Worm (Caenorhabditis elegans) whole organism, young adult: Measurements from ENCODE around the gene apd-3.

Source experiments
- B0019.2 ChIP-seq: fragments of 200-800 bp; sonication (Bioruptor generic); conservative IDR thresholded peaks from 2 replicates; pipeline ENCODE4 v1.3.6; 2022; ENCODE audit warnings: missing genetic modification reagents, missing genetic modification characterization, missing compliant biosample characterization
- D2030.7 ChIP-seq: fragments of 200-800 bp; sonication (Bioruptor generic); IDR thresholded peaks from 2 replicates; pipeline ENCODE4 v1.3.6; 2022; ENCODE audit warnings: missing genetic modification reagents, missing genetic modification characterization, missing compliant biosample characterization
- F22D6.2 ChIP-seq: sonication (generic microtip); optimal IDR thresholded peaks from 2 replicates; lab custom pipeline; 2016; ENCODE audit warnings: mild to moderate bottlenecking, missing genetic modification characterization, missing compliant biosample characterization
- F33H1.4 ChIP-seq: fragments of 200-800 bp; sonication (Bioruptor generic); IDR thresholded peaks from 2 replicates; pipeline ENCODE4 v1.3.6; 2022; ENCODE audit warnings: missing genetic modification reagents, missing genetic modification characterization, missing compliant biosample characterization
- K12H6.12 ChIP-seq: fragments of 200-800 bp; sonication (Bioruptor generic); optimal IDR thresholded peaks from 2 replicates; lab custom pipeline; 2018; ENCODE audit warnings: mild to moderate bottlenecking, missing genetic modification characterization, missing compliant biosample characterization
- Y95B8A.8 ChIP-seq: fragments of 200-800 bp; sonication (Bioruptor generic); IDR thresholded peaks from 2 replicates; pipeline ENCODE4 v1.3.6; 2022; ENCODE audit warnings: missing genetic modification reagents, missing genetic modification characterization, missing compliant biosample characterization
- ama-1 ChIP-seq, 3 experiments: fragments of 150-350 bp in 1 of 3; sonication (generic microtip) in 2 of 3; optimal IDR thresholded peaks; 2 replicates each; lab custom pipeline; 2014 to 2018; ENCODE audit warnings: missing biosample characterization in 2 of 3, missing genetic modification characterization in 2 of 3, missing genetic modification reagents in 2 of 3
- atf-7 ChIP-seq: sonication (generic microtip); optimal IDR thresholded peaks from 2 replicates; lab custom pipeline; 2017; ENCODE audit warnings: mild to moderate bottlenecking, missing genetic modification characterization, missing compliant biosample characterization
- attf-3 ChIP-seq: fragments of 200-800 bp; sonication (Bioruptor generic); conservative IDR thresholded peaks from 2 replicates; pipeline ENCODE4 v1.3.6; 2022; ENCODE audit warnings: missing genetic modification reagents, missing genetic modification characterization, missing compliant biosample characterization
- ceh-100 ChIP-seq: fragments of 200-800 bp; sonication (Bioruptor generic); IDR thresholded peaks from 2 replicates; pipeline ENCODE4 v1.3.6; 2022; ENCODE audit warnings: missing genetic modification reagents, missing genetic modification characterization, missing compliant biosample characterization
- ceh-40 ChIP-seq: fragments of 200-800 bp; sonication (Bioruptor generic); IDR thresholded peaks from 2 replicates; pipeline ENCODE4 v1.3.6; 2022; ENCODE audit warnings: missing genetic modification characterization, missing compliant biosample characterization
- ceh-79 ChIP-seq: sonication (generic microtip); optimal IDR thresholded peaks from 2 replicates; lab custom pipeline; 2017; ENCODE audit warnings: mild to moderate bottlenecking, missing genetic modification characterization, missing compliant biosample characterization
- ceh-91 ChIP-seq: fragments of 200-800 bp; sonication (Bioruptor generic); IDR thresholded peaks from 2 replicates; pipeline ENCODE4 v1.3.6; 2022; ENCODE audit warnings: missing genetic modification reagents, missing genetic modification characterization, missing compliant biosample characterization
- efl-1 ChIP-seq: fragments of 150-350 bp; optimal IDR thresholded peaks from 2 replicates; lab custom pipeline; 2014; ENCODE audit warnings: missing biosample characterization, missing genetic modification reagents, missing genetic modification characterization
- him-1 ChIP-seq: sonication (generic microtip); optimal IDR thresholded peaks from 2 replicates; lab custom pipeline; 2016; ENCODE audit warnings: missing genotype, missing genetic modification reagents, missing genetic modification characterization, missing compliant biosample characterization
- hlh-12 ChIP-seq: sonication (generic microtip); optimal IDR thresholded peaks from 2 replicates; lab custom pipeline; 2016; ENCODE audit warnings: missing genetic modification characterization, missing compliant biosample characterization
- hmg-20 ChIP-seq: fragments of 200-800 bp; sonication (Bioruptor generic); IDR thresholded peaks from 2 replicates; pipeline ENCODE4 v1.3.6; 2022; ENCODE audit warnings: missing genetic modification reagents, missing genetic modification characterization, missing compliant biosample characterization
- lin-54 ChIP-seq: fragments of 200-800 bp; sonication (Bioruptor generic); optimal IDR thresholded peaks from 2 replicates; lab custom pipeline; 2018; ENCODE audit warnings: mild to moderate bottlenecking, missing genetic modification characterization, missing compliant biosample characterization
- lsl-1 ChIP-seq: fragments of 200-800 bp; sonication (Bioruptor generic); optimal IDR thresholded peaks from 2 replicates; lab custom pipeline; 2018; ENCODE audit warnings: mild to moderate bottlenecking, missing genetic modification characterization, moderate library complexity, missing compliant biosample characterization
- madf-10 ChIP-seq: sonication (generic microtip); optimal IDR thresholded peaks from 2 replicates; lab custom pipeline; 2016; ENCODE audit warnings: mild to moderate bottlenecking, missing genetic modification characterization, missing compliant biosample characterization
- madf-6 ChIP-seq: fragments of 200-800 bp; sonication (Bioruptor generic); IDR thresholded peaks from 2 replicates; pipeline ENCODE4 v1.3.6; 2022; ENCODE audit warnings: missing genetic modification reagents, missing genetic modification characterization, missing compliant biosample characterization
- madf-8 ChIP-seq: fragments of 200-800 bp; sonication (Bioruptor generic); conservative IDR thresholded peaks from 2 replicates; pipeline ENCODE4 v1.3.6; 2022; ENCODE audit warnings: missing genetic modification reagents, missing genetic modification characterization, missing compliant biosample characterization
- mcd-1 ChIP-seq: fragments of 200-800 bp; sonication (Bioruptor generic); IDR thresholded peaks from 2 replicates; pipeline ENCODE4 v1.3.6; 2022; ENCODE audit warnings: missing genetic modification reagents, missing genetic modification characterization, missing compliant biosample characterization
- mel-28 ChIP-seq: sonication (generic microtip); optimal IDR thresholded peaks from 2 replicates; lab custom pipeline; 2016; ENCODE audit warnings: borderline replicate concordance, mild to moderate bottlenecking, missing genetic modification characterization, missing compliant biosample characterization
- mes-4 ChIP-seq: sonication (generic microtip); optimal IDR thresholded peaks from 2 replicates; lab custom pipeline; 2016; ENCODE audit warnings: missing genotype, missing genetic modification characterization, missing compliant biosample characterization
- snpc-1.3 ChIP-seq: sonication (generic microtip); optimal IDR thresholded peaks from 2 replicates; lab custom pipeline; 2017; ENCODE audit warnings: missing genetic modification characterization, mild to moderate bottlenecking, missing compliant biosample characterization, antibody characterized with exemption, moderate library complexity, missing genotype, missing genetic modification reagents; ENCODE audit not compliant: insufficient read depth
- snpc-3.4 ChIP-seq: sonication (generic microtip); optimal IDR thresholded peaks from 2 replicates; lab custom pipeline; 2017; ENCODE audit warnings: missing genetic modification characterization, mild to moderate bottlenecking, missing compliant biosample characterization, antibody characterized with exemption, moderate library complexity, missing genotype, missing genetic modification reagents
- xnd-1 ChIP-seq: sonication (generic microtip); optimal IDR thresholded peaks from 2 replicates; lab custom pipeline; 2016; ENCODE audit warnings: missing genotype, missing genetic modification reagents, missing genetic modification characterization, missing compliant biosample characterization
- ztf-22 ChIP-seq: fragments of 200-800 bp; sonication (Bioruptor generic); optimal IDR thresholded peaks from 2 replicates; lab custom pipeline; 2018; ENCODE audit warnings: mild to moderate bottlenecking, missing genetic modification characterization, moderate library complexity, missing compliant biosample characterization
- ztf-28 ChIP-seq: fragments of 200-800 bp; sonication (Bioruptor generic); IDR thresholded peaks from 2 replicates; pipeline ENCODE4 v1.3.6; 2022; ENCODE audit warnings: missing genetic modification reagents, missing genetic modification characterization, missing compliant biosample characterization
- ztf-6 ChIP-seq: fragments of 200-800 bp; sonication (Bioruptor generic); IDR thresholded peaks from 2 replicates; pipeline ENCODE4 v1.3.6; 2022; ENCODE audit warnings: missing genetic modification reagents, missing genetic modification characterization, missing compliant biosample characterization

apd-3 gene

DNA sequence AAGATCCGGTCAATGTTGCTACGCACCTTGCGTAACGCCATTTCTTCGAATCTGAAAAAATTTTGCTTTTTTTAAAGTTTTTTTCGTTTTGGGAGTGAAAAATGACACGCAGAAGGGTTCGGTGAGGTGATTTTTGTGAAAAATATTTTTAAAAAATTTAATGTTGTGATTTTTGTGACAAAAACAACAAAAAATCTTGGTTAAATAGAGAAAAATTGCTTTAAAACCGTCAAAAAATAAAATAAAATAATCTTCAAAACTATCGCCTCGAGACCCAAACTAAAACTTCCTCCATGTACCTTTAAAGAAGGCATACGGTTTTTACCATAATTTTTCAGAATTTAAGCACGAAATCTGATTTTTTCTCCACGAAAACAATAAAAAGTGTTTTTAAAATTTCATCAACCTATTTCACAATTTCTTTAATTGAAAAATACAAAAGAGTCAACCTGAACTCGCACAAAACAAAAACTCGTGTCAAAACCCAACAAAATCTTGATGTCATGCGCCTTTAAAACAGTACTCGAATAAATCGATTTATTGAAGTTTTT is at the start of gene apd-3:
Gene apd-3, minus strand, starts transcription at position 51 of the 551 bp plus-strand sequence.
- TF ChIP-seq ceh-91 (GFP tag; lab: Robert Waterston, UW) (0 out of 2 replicates have a peak, but pooled peaks have one; percentile 38), xnd-1 (tag; lab: Kevin White, UChicago) (peak; percentile 97), F22D6.2 (no peak), snpc-3.4 (peak; percentile 10), ama-1 (optimal IDR thresholded peaks at IDR 0.05; lab: Kevin White, UChicago) (no peak), ama-1 (GFP tag; optimal IDR thresholded peaks at IDR 0.05; lab: Kevin White, UChicago) (no peak), madf-6 (GFP tag; lab: Robert Waterston, UW) (peak; percentile 95), D2030.7 (GFP tag; lab: Robert Waterston, UW) (peak; percentile 58), lsl-1 (peak; percentile 98), atf-7 (tag; lab: Kevin White, UChicago) (no peak), lin-54 (GFP tag; lab: Kevin White, UChicago) (peak; percentile 4), ceh-100 (GFP tag; lab: Robert Waterston, UW) (no peak), attf-3 (GFP tag; lab: Robert Waterston, UW) (no peak), F33H1.4 (GFP tag; lab: Robert Waterston, UW) (peak; percentile 93), madf-8 (GFP tag; lab: Robert Waterston, UW) (peak; percentile 82), mcd-1 (peak; percentile 32; the same call in 1 of the 2 replicates), snpc-1.3 (tag; lab: Kevin White, UChicago) (peak; percentile 19), efl-1 (GFP tag; lab: Kevin White, UChicago) (peak; percentile 27), ceh-79 (tag; lab: Kevin White, UChicago) (no peak)

DNA sequence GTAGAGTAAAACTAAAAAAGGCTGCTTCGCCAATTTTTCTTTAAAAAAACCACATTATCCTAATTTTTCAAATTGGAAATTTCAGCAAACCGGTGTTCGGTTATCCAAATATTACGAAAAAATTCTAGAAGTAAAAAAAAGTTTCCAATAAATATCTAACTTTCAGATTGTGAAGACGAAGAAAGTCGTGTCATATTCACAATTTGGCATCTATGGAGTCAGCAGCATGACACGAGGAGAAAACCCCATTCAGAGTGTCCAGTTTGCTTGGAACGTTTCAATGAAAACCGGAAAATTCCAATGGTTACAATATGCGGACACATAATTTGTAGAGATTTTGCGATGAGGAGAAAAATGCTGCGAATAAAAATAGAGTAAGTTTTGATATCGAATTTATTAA is 49.1 kb upstream of the apd-3 start, which contains the start of gene Y49F6A.12:
Gene Y49F6A.12, plus strand, starts transcription at position 301 of the 400 bp plus-strand sequence.
- no peak for TF ChIP-seq hmg-20 (GFP tag; lab: Robert Waterston, UW)
- TF ChIP-seq K12H6.12, result no peak
- no peak for TF ChIP-seq attf-3 (GFP tag; lab: Robert Waterston, UW)
- TF ChIP-seq mes-4 (tag; lab: Kevin White, UChicago), result no peak
- no peak for TF ChIP-seq madf-10 (tag; lab: Kevin White, UChicago)
- no peak for TF ChIP-seq B0019.2
- no peak for TF ChIP-seq ama-1 (optimal IDR thresholded peaks at IDR 0.05; lab: Kevin White, UChicago)
- no peak for TF ChIP-seq ama-1 (GFP tag; optimal IDR thresholded peaks at IDR 0.05; lab: Kevin White, UChicago)
- TF ChIP-seq ztf-6 (GFP tag; lab: Robert Waterston, UW), result no peak
- no peak for TF ChIP-seq snpc-3.4
- no peak for TF ChIP-seq efl-1 (GFP tag; lab: Kevin White, UChicago)
- TF ChIP-seq ztf-22 (GFP tag; lab: Kevin White, UChicago), result no peak
- TF ChIP-seq ztf-28 (GFP tag; lab: Robert Waterston, UW), result no peak
- no peak for TF ChIP-seq ceh-91 (GFP tag; lab: Robert Waterston, UW)
- TF ChIP-seq him-1 (tag; lab: Kevin White, UChicago), result no peak
- no peak for TF ChIP-seq ceh-40
- no peak for TF ChIP-seq Y95B8A.8 (GFP tag; lab: Robert Waterston, UW)
- TF ChIP-seq, all 124 proteins: peak for 0

DNA sequence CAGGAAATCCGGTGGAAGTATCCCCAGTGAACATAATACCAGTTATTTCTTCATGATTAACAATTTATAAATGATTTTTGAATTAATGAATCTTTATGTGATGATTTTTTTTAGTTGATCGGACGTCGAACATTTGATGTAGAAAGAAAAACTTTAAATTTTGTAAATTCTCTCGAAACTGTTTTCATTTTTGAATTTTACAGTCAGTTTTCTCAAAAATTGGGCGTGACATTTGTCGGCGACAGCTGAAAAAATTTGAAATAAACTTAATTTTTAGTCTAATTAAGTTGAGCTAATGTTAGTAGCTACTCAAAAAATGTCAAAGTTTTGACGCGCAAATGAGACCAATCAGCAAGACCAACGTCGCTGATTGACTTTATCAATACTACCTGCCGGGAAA is 37.2 kb upstream of the apd-3 start, which contains the start of gene srh-60:
Gene srh-60, plus strand, starts transcription at position 301 of the 400 bp plus-strand sequence.
- TF ChIP-seq ztf-28 (GFP tag; lab: Robert Waterston, UW), result no peak
- TF ChIP-seq mel-28, result no peak
- no peak for TF ChIP-seq xnd-1 (tag; lab: Kevin White, UChicago)

DNA sequence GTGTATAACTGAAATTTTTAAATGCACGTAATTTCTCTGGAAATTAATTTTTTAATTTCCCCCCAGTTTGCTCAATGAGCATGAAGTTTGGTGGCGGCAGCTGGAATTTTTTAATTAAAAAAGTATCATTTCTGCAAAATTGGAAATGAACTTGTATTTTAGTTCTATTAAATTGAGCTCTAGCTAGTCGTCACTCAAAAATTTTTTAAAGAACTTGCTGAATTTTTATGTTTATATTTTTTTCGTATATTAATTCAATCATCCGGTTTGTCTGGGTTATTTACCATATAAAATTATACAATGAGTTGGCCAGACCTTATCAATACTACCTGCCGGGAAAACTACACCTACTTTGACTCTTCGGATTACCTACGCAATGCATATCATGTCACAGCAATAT is 35.5 kb upstream of the apd-3 start, which contains the start of gene srh-59:
Gene srh-59, plus strand, starts transcription at position 301 of the 400 bp plus-strand sequence.
- TF ChIP-seq lin-54 (GFP tag; lab: Kevin White, UChicago) (no peak), ztf-22 (GFP tag; lab: Kevin White, UChicago) (no peak), hlh-12 (tag; lab: Kevin White, UChicago) (no peak), K12H6.12 (no peak)
